Worm (Caenorhabditis elegans) whole organism, L4 larva: ENCODE results near the gene lmd-5.

ENCODE experiments used
- R02D3.7 ChIP-seq: fragments of 150-350 bp; sonication (generic microtip); optimal IDR thresholded peaks from 3 replicates; lab custom pipeline; 2014; ENCODE audit warnings: missing biosample characterization, missing genetic modification characterization
- Y75B8A.6 ChIP-seq: fragments of 200-800 bp; sonication (Bioruptor generic); IDR thresholded peaks from 2 replicates; pipeline ENCODE4 v1.3.6; 2022; ENCODE audit warnings: missing genetic modification reagents, missing genetic modification characterization, missing compliant biosample characterization
- ZK337.2 ChIP-seq: fragments of 200-800 bp; sonication (Bioruptor generic); IDR thresholded peaks from 2 replicates; pipeline ENCODE4 v1.3.6; 2022; ENCODE audit warnings: missing genetic modification reagents, missing genetic modification characterization, missing compliant biosample characterization
- aha-1 ChIP-seq: fragments of 150-350 bp; peaks from one replicate; lab custom pipeline; 2014; ENCODE audit warnings: missing biosample characterization, missing genetic modification characterization
- ceh-28 ChIP-seq: fragments of 150-350 bp; optimal IDR thresholded peaks from 2 replicates; lab custom pipeline; 2014; ENCODE audit warnings: missing biosample characterization, missing genetic modification reagents, missing genetic modification characterization
- ces-1 ChIP-seq: fragments of 150-350 bp; sonication (generic microtip); optimal IDR thresholded peaks from 4 replicates; lab custom pipeline; 2014; ENCODE audit warnings: missing biosample characterization, missing genetic modification reagents, missing genetic modification characterization
- cey-2 ChIP-seq: sonication (generic microtip); optimal IDR thresholded peaks from 3 replicates; lab custom pipeline; 2017; ENCODE audit warnings: missing genetic modification characterization, mild to moderate bottlenecking, missing compliant biosample characterization, antibody characterized with exemption, borderline replicate concordance; ENCODE audit not compliant: insufficient read depth
- daf-8 ChIP-seq: fragments of 200-800 bp; sonication (Bioruptor generic); IDR thresholded peaks from 2 replicates; pipeline ENCODE4 v1.3.6; 2022; ENCODE audit warnings: missing genetic modification characterization, missing compliant biosample characterization
- dmd-6 ChIP-seq: fragments of 200-800 bp; sonication (Bioruptor generic); IDR thresholded peaks from 2 replicates; pipeline ENCODE4 v1.3.6; 2022; ENCODE audit warnings: missing genetic modification reagents, missing genetic modification characterization, missing compliant biosample characterization
- dmd-8 ChIP-seq: fragments of 200-800 bp; sonication (Bioruptor generic); IDR thresholded peaks from 2 replicates; pipeline ENCODE4 v1.3.6; 2022; ENCODE audit warnings: missing genetic modification characterization, missing compliant biosample characterization
- dmd-9 ChIP-seq: fragments of 200-800 bp; sonication (Bioruptor generic); IDR thresholded peaks from 2 replicates; pipeline ENCODE4 v1.3.6; 2022; ENCODE audit warnings: missing genetic modification reagents, missing genetic modification characterization, missing compliant biosample characterization
- fkh-10 ChIP-seq: fragments of 150-350 bp; optimal IDR thresholded peaks from 2 replicates; lab custom pipeline; 2014; ENCODE audit warnings: missing biosample characterization, missing genetic modification reagents, missing genetic modification characterization
- gei-8 ChIP-seq: fragments of 200-800 bp; sonication (Bioruptor generic); optimal IDR thresholded peaks from 2 replicates; lab custom pipeline; 2018; ENCODE audit warnings: mild to moderate bottlenecking, missing genetic modification characterization, missing compliant biosample characterization
- hmg-1.1 ChIP-seq: fragments of 200-800 bp; sonication (Bioruptor generic); IDR thresholded peaks from 2 replicates; pipeline ENCODE4 v1.3.6; 2022; ENCODE audit warnings: missing genetic modification reagents, missing genetic modification characterization, missing compliant biosample characterization
- lin-38 ChIP-seq: fragments of 200-800 bp; sonication (Bioruptor generic); IDR thresholded peaks from 2 replicates; pipeline ENCODE4 v1.3.6; 2022; ENCODE audit warnings: missing genetic modification reagents, missing genetic modification characterization, missing compliant biosample characterization
- lir-3 ChIP-seq: sonication (generic microtip); optimal IDR thresholded peaks from 2 replicates; lab custom pipeline; 2016; ENCODE audit warnings: mild to moderate bottlenecking, missing genetic modification characterization, missing compliant biosample characterization
- madf-5 ChIP-seq, 2 experiments: fragments of 200-800 bp; sonication (Bioruptor generic); IDR thresholded peaks; 2 replicates each; pipeline ENCODE4 v1.3.6; 2022; ENCODE audit warnings: missing compliant biosample characterization in 2 of 2, missing genetic modification characterization in 2 of 2
- madf-9 ChIP-seq: fragments of 200-800 bp; sonication (Bioruptor generic); conservative IDR thresholded peaks from 2 replicates; pipeline ENCODE4 v1.3.6; 2022; ENCODE audit warnings: missing genetic modification reagents, missing genetic modification characterization, missing compliant biosample characterization
- mdt-29 ChIP-seq: fragments of 200-800 bp; sonication (Bioruptor generic); IDR thresholded peaks from 2 replicates; pipeline ENCODE4 v1.3.6; 2022; ENCODE audit warnings: missing genetic modification reagents, missing genetic modification characterization, missing compliant biosample characterization
- nhr-10 ChIP-seq: fragments of 150-350 bp; optimal IDR thresholded peaks from 2 replicates; lab custom pipeline; 2014; ENCODE audit warnings: missing biosample characterization, missing genetic modification characterization
- nhr-25 ChIP-seq: sonication (generic microtip); optimal IDR thresholded peaks from 2 replicates; lab custom pipeline; 2017; ENCODE audit warnings: missing genetic modification characterization, mild to moderate bottlenecking, missing compliant biosample characterization, antibody characterized with exemption, moderate library complexity, borderline replicate concordance; ENCODE audit not compliant: insufficient read depth
- php-3 ChIP-seq: fragments of 200-800 bp; sonication (Bioruptor generic); IDR thresholded peaks from 2 replicates; pipeline ENCODE4 v1.3.6; 2022; ENCODE audit warnings: missing genetic modification reagents, missing genetic modification characterization, missing compliant biosample characterization
- rbr-2 ChIP-seq: sonication (generic microtip); optimal IDR thresholded peaks from 2 replicates; lab custom pipeline; 2016; ENCODE audit warnings: missing genotype, missing genetic modification characterization, missing compliant biosample characterization
- saeg-2 ChIP-seq: fragments of 200-800 bp; sonication (Bioruptor generic); IDR thresholded peaks from 2 replicates; pipeline ENCODE4 v1.3.6; 2022; ENCODE audit warnings: missing genetic modification reagents, missing genetic modification characterization, missing compliant biosample characterization
- sdz-12 ChIP-seq: fragments of 200-800 bp; sonication (Bioruptor generic); optimal IDR thresholded peaks from 2 replicates; lab custom pipeline; 2018; ENCODE audit warnings: mild to moderate bottlenecking, missing genetic modification characterization, missing compliant biosample characterization
- set-16 ChIP-seq: fragments of 200-800 bp; sonication (Bioruptor generic); IDR thresholded peaks from 2 replicates; pipeline ENCODE4 v1.3.6; 2022; ENCODE audit warnings: missing genetic modification reagents, missing genetic modification characterization, missing compliant biosample characterization
- snpc-4 ChIP-seq: fragments of 150-350 bp; optimal IDR thresholded peaks from 2 replicates; lab custom pipeline; 2014; ENCODE audit warnings: missing biosample characterization, missing genetic modification characterization
- spr-3 ChIP-seq: fragments of 200-800 bp; sonication (Bioruptor generic); optimal IDR thresholded peaks from 2 replicates; lab custom pipeline; 2018; ENCODE audit warnings: mild to moderate bottlenecking, missing genetic modification characterization, missing compliant biosample characterization
- unc-62 ChIP-seq, 3 experiments: fragments of 150-350 bp in 1 of 3; sonication (generic microtip); optimal IDR thresholded peaks in 2 of 3; peaks in 1 of 3; 1 replicate in 1 of 3; 2 replicates in 2 of 3; lab custom pipeline; 2014 to 2017; ENCODE audit warnings: missing biosample characterization in 3 of 3, missing genetic modification characterization in 3 of 3, missing genetic modification reagents in 3 of 3, missing genotype in 1 of 3
- zip-11 ChIP-seq: fragments of 200-800 bp; sonication (Bioruptor generic); IDR thresholded peaks from 2 replicates; pipeline ENCODE4 v1.3.6; 2022; ENCODE audit warnings: missing genetic modification characterization, missing compliant biosample characterization
- zip-2 ChIP-seq: fragments of 150-350 bp; optimal IDR thresholded peaks from 2 replicates; lab custom pipeline; 2014; ENCODE audit warnings: missing biosample characterization, missing genetic modification characterization

The lmd-5 gene

ce11 chrV:7106499-7107152 is 16.8 kb upstream of the lmd-5 start:
- TF ChIP-seq daf-8 (GFP tag; lab: Robert Waterston, UW), result no peak
- TF ChIP-seq fkh-10 (GFP tag; lab: Kevin White, UChicago), result peak; percentile 59
- peak; percentile 52; the same call in 1 of the 2 replicates for TF ChIP-seq set-16 (GFP tag; lab: Robert Waterston, UW)
- TF ChIP-seq dmd-9, result no peak
- TF ChIP-seq, all 104 proteins: peak for 2

ce11 chrV:7110370-7110769 is 13.1 kb upstream of the lmd-5 start:
- no peak for TF ChIP-seq ceh-28 (tag; lab: Kevin White, UChicago)
- TF ChIP-seq fkh-10 (GFP tag; lab: Kevin White, UChicago), result no peak
- TF ChIP-seq rbr-2 (tag; lab: Kevin White, UChicago), result no peak
- TF ChIP-seq lir-3, result no peak
- TF ChIP-seq madf-9 (GFP tag; lab: Robert Waterston, UW), result no peak
- TF ChIP-seq saeg-2 (GFP tag; lab: Robert Waterston, UW), result no peak
- TF ChIP-seq lin-38 (GFP tag; lab: Robert Waterston, UW), result no peak
- no peak for TF ChIP-seq nhr-25 (tag; lab: Kevin White, UChicago)
- TF ChIP-seq sdz-12 (GFP tag; lab: Kevin White, UChicago), result no peak
- TF ChIP-seq spr-3 (GFP tag; lab: Kevin White, UChicago), result no peak
- TF ChIP-seq Y75B8A.6, result no peak
- no peak for TF ChIP-seq cey-2 (tag; lab: Kevin White, UChicago)
- TF ChIP-seq dmd-8 (GFP tag; lab: Robert Waterston, UW), result no peak
- no peak for TF ChIP-seq php-3 (GFP tag; lab: Robert Waterston, UW)
- TF ChIP-seq gei-8 (GFP tag; lab: Kevin White, UChicago), result no peak
- no peak for TF ChIP-seq R02D3.7 (tag; lab: Kevin White, UChicago)
- TF ChIP-seq madf-5 (GFP tag; IDR thresholded peaks at IDR 0.05; lab: Robert Waterston, UW), result no peak
- TF ChIP-seq dmd-6 (GFP tag; lab: Robert Waterston, UW), result no peak
- TF ChIP-seq mdt-29, result no peak

ce11 chrV:7111276-7111675 is 12.2 kb upstream of the lmd-5 start:
- TF ChIP-seq unc-62 (GFP tag; optimal IDR thresholded peaks at IDR 0.05 in 1 of 2; lab: Kevin White, UChicago), result peak in 1 of 2 experiments; percentile 56
- no peak for TF ChIP-seq unc-62 (tag; optimal IDR thresholded peaks at IDR 0.05; lab: Kevin White, UChicago)
- TF ChIP-seq nhr-10 (tag; lab: Kevin White, UChicago), result no peak
- TF ChIP-seq ces-1 (GFP tag; lab: Kevin White, UChicago), result peak; percentile 71
- no peak for TF ChIP-seq snpc-4 (tag; lab: Kevin White, UChicago)
- peak; percentile 80 for TF ChIP-seq fkh-10 (GFP tag; lab: Kevin White, UChicago)
- no peak for TF ChIP-seq cey-2 (tag; lab: Kevin White, UChicago)
- TF ChIP-seq rbr-2 (tag; lab: Kevin White, UChicago), result peak; percentile 24

- TF ChIP-seq zip-11 (GFP tag; lab: Robert Waterston, UW) (no peak), zip-2 (tag; lab: Kevin White, UChicago) (no peak), hmg-1.1 (GFP tag; lab: Robert Waterston, UW) (no peak), aha-1 (peak; percentile 62), unc-62 (GFP tag; optimal IDR thresholded peaks at IDR 0.05 in 1 of 2; lab: Kevin White, UChicago) (peak in 1 of 2 experiments; percentile 89), unc-62 (tag; optimal IDR thresholded peaks at IDR 0.05; lab: Kevin White, UChicago) (no peak), dmd-6 (GFP tag; lab: Robert Waterston, UW) (no peak), ZK337.2 (GFP tag; lab: Robert Waterston, UW) (no peak)
- TF ChIP-seq, all 104 proteins: peak for 2
Observed at ce11 chrV:7112223-7112622, 11.2 kb upstream of the lmd-5 start.
